Fruit fly (Drosophila melanogaster) whole organism, embryonic: ENCODE results near the gene GCC88.

Experiments used
- tap ChIP-seq: fragments of 200-800 bp; optimal IDR thresholded peaks from 3 replicates; lab custom pipeline; 2019; ENCODE audit warnings: missing biosample characterization, mild to moderate bottlenecking, missing genetic modification characterization, moderate library complexity
- tin ChIP-seq: fragments of 200-800 bp; sonication (Bioruptor generic); optimal IDR thresholded peaks from 3 replicates; lab custom pipeline; 2016; ENCODE audit warnings: missing biosample characterization, missing genetic modification characterization

The GCC88 gene

DNA sequence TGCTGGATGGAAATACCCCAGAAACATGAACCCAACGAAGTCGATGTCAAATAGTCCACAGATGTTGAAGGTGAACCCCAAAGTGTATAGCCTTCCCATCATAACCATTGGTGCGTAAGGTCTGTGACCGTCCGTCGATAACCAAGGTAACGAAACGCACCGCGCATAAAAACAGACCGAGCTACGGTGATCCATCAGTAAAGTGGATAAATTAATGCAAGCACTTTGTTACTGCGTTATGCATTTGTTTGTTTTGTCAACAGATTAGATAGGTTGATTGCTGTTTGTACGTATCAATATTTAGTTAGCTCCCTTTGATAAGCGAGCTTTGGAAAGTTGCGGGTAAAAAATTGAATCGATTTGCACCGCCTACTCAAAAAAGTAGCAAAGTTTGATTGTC is 52.1 kb downstream of the GCC88 start (continued):
- peak; percentile 11 for TF ChIP-seq tap
- no peak for TF ChIP-seq tin (GFP tag; lab: Kevin White, UChicago)
